Fruit fly (Drosophila melanogaster) whole organism, embryonic: ENCODE data around the gene mEFG1.

Experiments used
- Antp ChIP-seq: fragments of 200-800 bp; sonication (Bioruptor generic); optimal IDR thresholded peaks from 3 replicates; lab custom pipeline; 2016; ENCODE audit warnings: missing biosample characterization, missing genetic modification characterization
- CG1233 ChIP-seq: fragments of 200-800 bp; sonication (Bioruptor generic); optimal IDR thresholded peaks from 4 replicates; lab custom pipeline; 2018; ENCODE audit warnings: missing biosample characterization, mild to moderate bottlenecking, missing genetic modification characterization
- CG12744 ChIP-seq: fragments of 200-800 bp; sonication (Bioruptor generic); optimal IDR thresholded peaks from 2 replicates; lab custom pipeline; 2016; ENCODE audit warnings: missing biosample characterization, missing genetic modification characterization
- CG13287 ChIP-seq: fragments of 200-800 bp; sonication (Bioruptor generic); IDR thresholded peaks from 2 replicates; pipeline ENCODE4 v1.3.6; 2022; ENCODE audit warnings: missing biosample characterization, missing genetic modification characterization; ENCODE audit not compliant: partially characterized antibody
- CG13775 ChIP-seq: fragments of 200-800 bp; sonication (Bioruptor generic); optimal IDR thresholded peaks from 3 replicates; lab custom pipeline; 2017; ENCODE audit warnings: missing biosample characterization, mild to moderate bottlenecking, missing genetic modification characterization
- CG13894 ChIP-seq: fragments of 200-800 bp; sonication (Bioruptor generic); optimal IDR thresholded peaks from 3 replicates; lab custom pipeline; 2018; ENCODE audit warnings: missing biosample characterization, mild to moderate bottlenecking, missing genetic modification characterization, moderate library complexity
- CG1647 ChIP-seq: fragments of 200-800 bp; sonication (Bioruptor generic); optimal IDR thresholded peaks from 3 replicates; lab custom pipeline; 2016; ENCODE audit warnings: missing biosample characterization, missing genetic modification characterization
- CG16863 ChIP-seq: fragments of 200-800 bp; sonication (Bioruptor generic); optimal IDR thresholded peaks from 3 replicates; lab custom pipeline; 2016; ENCODE audit warnings: missing biosample characterization, missing genetic modification characterization
- CG17359 ChIP-seq: fragments of 200-800 bp; sonication (Bioruptor generic); optimal IDR thresholded peaks from 3 replicates; lab custom pipeline; 2018; ENCODE audit warnings: missing biosample characterization, mild to moderate bottlenecking, missing genetic modification characterization, moderate library complexity
- CG17829 ChIP-seq: fragments of 200-800 bp; optimal IDR thresholded peaks from 2 replicates; lab custom pipeline; 2019; ENCODE audit warnings: missing biosample characterization, mild to moderate bottlenecking, missing genetic modification characterization, moderate library complexity
- CG2712 ChIP-seq: fragments of 200-800 bp; optimal IDR thresholded peaks from 3 replicates; lab custom pipeline; 2019; ENCODE audit warnings: missing biosample characterization, mild to moderate bottlenecking, missing genetic modification characterization, moderate library complexity
- CG33213 ChIP-seq: fragments of 200-800 bp; sonication (Bioruptor generic); optimal IDR thresholded peaks from 3 replicates; lab custom pipeline; 2016; ENCODE audit warnings: missing biosample characterization, missing genetic modification characterization
- CG3407 ChIP-seq: fragments of 200-800 bp; sonication (Bioruptor generic); optimal IDR thresholded peaks from 2 replicates; lab custom pipeline; 2018; ENCODE audit warnings: missing biosample characterization, mild to moderate bottlenecking, missing genetic modification characterization
- CG3726 ChIP-seq: fragments of 200-800 bp; sonication (Bioruptor generic); IDR thresholded peaks from 3 replicates; pipeline ENCODE4, ENCODE4 v1.3.6; 2022; ENCODE audit warnings: missing biosample characterization, missing genetic modification characterization
- CG4328 ChIP-seq: fragments of 200-800 bp; sonication (Bioruptor generic); optimal IDR thresholded peaks from 3 replicates; lab custom pipeline; 2017; ENCODE audit warnings: missing biosample characterization, missing genetic modification reagents, missing genetic modification characterization
- CG4404 ChIP-seq: fragments of 200-800 bp; sonication (Bioruptor generic); IDR thresholded peaks from 2 replicates; pipeline ENCODE4 v1.3.6; 2022; ENCODE audit warnings: missing biosample characterization, missing genetic modification characterization
- CG6254 ChIP-seq: fragments of 200-800 bp; sonication (Bioruptor generic); optimal IDR thresholded peaks from 3 replicates; lab custom pipeline; 2017; ENCODE audit warnings: mild to moderate bottlenecking, missing biosample characterization, missing genetic modification reagents, missing genetic modification characterization
- CG7839 ChIP-seq: fragments of 200-800 bp; sonication (Bioruptor generic); optimal IDR thresholded peaks from 3 replicates; lab custom pipeline; 2018; ENCODE audit warnings: missing biosample characterization, mild to moderate bottlenecking, missing genetic modification characterization, moderate library complexity
- CG8478 ChIP-seq: fragments of >200 bp; optimal IDR thresholded peaks from 2 replicates; lab custom pipeline; 2018
- CG9609 ChIP-seq: fragments of 200-800 bp; sonication (Bioruptor generic); optimal IDR thresholded peaks from 3 replicates; lab custom pipeline; 2016; ENCODE audit warnings: missing biosample characterization, missing genetic modification characterization
- D ChIP-seq, 2 experiments: fragments of 200-800 bp in 1 of 2; fragments of >200 bp in 1 of 2; sonication (Bioruptor generic) in 1 of 2; optimal IDR thresholded peaks; 2 replicates in 1 of 2; 3 replicates in 1 of 2; lab custom pipeline; 2017; ENCODE audit warnings: mild to moderate bottlenecking in 1 of 2, missing biosample characterization in 1 of 2, missing genetic modification characterization in 1 of 2, missing genetic modification reagents in 1 of 2
- Ets65A ChIP-seq: fragments of 200-800 bp; sonication (Bioruptor generic); peaks from one replicate; lab custom pipeline; 2016; ENCODE audit warnings: missing biosample characterization, missing genetic modification characterization
- Hr3 ChIP-seq: fragments of 200-800 bp; sonication (Bioruptor generic); optimal IDR thresholded peaks from 3 replicates; lab custom pipeline; 2016; ENCODE audit warnings: missing biosample characterization, missing genetic modification characterization
- Tbp ChIP-seq: fragments of >200 bp; optimal IDR thresholded peaks from 2 replicates; lab custom pipeline; 2018; ENCODE audit warnings: missing biosample characterization, missing genetic modification characterization
- Xbp1 ChIP-seq: fragments of 200-800 bp; sonication (Bioruptor generic); optimal IDR thresholded peaks from 3 replicates; lab custom pipeline; 2016; ENCODE audit warnings: missing biosample characterization, mild to moderate bottlenecking, missing genetic modification characterization
- Xrp1 ChIP-seq: fragments of 200-800 bp; sonication (Bioruptor generic); IDR thresholded peaks from 2 replicates; pipeline ENCODE4 v1.3.6; 2022; ENCODE audit warnings: missing biosample characterization, missing genetic modification characterization
- amos ChIP-seq: fragments of 200-800 bp; sonication (Bioruptor generic); IDR thresholded peaks from 2 replicates; pipeline ENCODE4 v1.3.6; 2022; ENCODE audit warnings: missing biosample characterization, missing genetic modification characterization; ENCODE audit not compliant: partially characterized antibody
- ase ChIP-seq: fragments of 200-800 bp; sonication (Bioruptor generic); IDR thresholded peaks from 3 replicates; pipeline ENCODE4 v1.3.6; 2022; ENCODE audit warnings: missing biosample characterization, missing genetic modification characterization
- ash1 ChIP-seq: fragments of 200-800 bp; sonication (Bioruptor generic); optimal IDR thresholded peaks from 2 replicates; lab custom pipeline; 2018; ENCODE audit warnings: missing biosample characterization, mild to moderate bottlenecking, missing genetic modification characterization
- fd3F ChIP-seq: fragments of 200-800 bp; sonication (Bioruptor generic); optimal IDR thresholded peaks from 2 replicates; lab custom pipeline; 2018; ENCODE audit warnings: missing biosample characterization, mild to moderate bottlenecking, missing genetic modification characterization, moderate library complexity
- fd96Cb ChIP-seq: fragments of 200-800 bp; sonication (Bioruptor generic); optimal IDR thresholded peaks from 2 replicates; lab custom pipeline; 2018; ENCODE audit warnings: missing biosample characterization, mild to moderate bottlenecking, missing genetic modification characterization, moderate library complexity
- gro ChIP-seq: fragments of 200-800 bp; sonication (Bioruptor generic); optimal IDR thresholded peaks from 2 replicates; lab custom pipeline; 2016; ENCODE audit warnings: missing biosample characterization, missing genetic modification characterization
- gsb-n ChIP-seq: fragments of 200-800 bp; sonication (Bioruptor generic); optimal IDR thresholded peaks from 3 replicates; lab custom pipeline; 2018; ENCODE audit warnings: missing biosample characterization, mild to moderate bottlenecking, missing genetic modification characterization
- kni ChIP-seq: fragments of 200-800 bp; sonication (Bioruptor generic); optimal IDR thresholded peaks from 3 replicates; lab custom pipeline; 2017; ENCODE audit warnings: mild to moderate bottlenecking, missing biosample characterization, missing genetic modification reagents, missing genetic modification characterization
- pan ChIP-seq, 4 experiments: fragments of >200 bp in 3 of 4; fragments of 200-800 bp in 1 of 4; sonication (Bioruptor generic) in 1 of 4; optimal IDR thresholded peaks in 3 of 4; IDR thresholded peaks in 1 of 4; 2 replicates each; pipeline versions ENCODE4 v1.3.6 to Lab custom; 2017 to 2022; ENCODE audit warnings: missing biosample characterization in 2 of 4, missing genetic modification characterization in 2 of 4, mixed read lengths in 1 of 4
- phol ChIP-seq: fragments of 200-800 bp; sonication (Bioruptor generic); optimal IDR thresholded peaks from 3 replicates; lab custom pipeline; 2018; ENCODE audit warnings: missing biosample characterization, mild to moderate bottlenecking, missing genetic modification characterization, moderate library complexity
- pros ChIP-seq: fragments of 200-800 bp; sonication (Bioruptor generic); optimal IDR thresholded peaks from 3 replicates; lab custom pipeline; 2019; ENCODE audit warnings: missing biosample characterization, mild to moderate bottlenecking, missing genetic modification characterization, moderate library complexity
- row ChIP-seq: fragments of 200-800 bp; sonication (Bioruptor generic); IDR thresholded peaks from 3 replicates; pipeline ENCODE4 v1.3.6; 2022; ENCODE audit warnings: missing biosample characterization, missing genetic modification characterization
- slbo ChIP-seq: fragments of 200-800 bp; sonication (Bioruptor generic); IDR thresholded peaks from 2 replicates; pipeline ENCODE4 v1.3.6; 2022; ENCODE audit warnings: missing biosample characterization, missing genetic modification characterization
- sna ChIP-seq: fragments of 200-800 bp; sonication (Bioruptor generic); IDR thresholded peaks from 2 replicates; pipeline ENCODE4 v1.3.6; 2022; ENCODE audit warnings: missing biosample characterization, missing genetic modification characterization; ENCODE audit not compliant: partially characterized antibody
- so ChIP-seq: fragments of 200-800 bp; sonication (Bioruptor generic); IDR thresholded peaks from 3 replicates; pipeline ENCODE4 v1.3.6; 2022; ENCODE audit warnings: missing biosample characterization, missing genetic modification characterization
- tin ChIP-seq: fragments of 200-800 bp; sonication (Bioruptor generic); optimal IDR thresholded peaks from 3 replicates; lab custom pipeline; 2016; ENCODE audit warnings: missing biosample characterization, missing genetic modification characterization
- tll ChIP-seq, 2 experiments: fragments of 200-800 bp in 1 of 2; fragments of >200 bp in 1 of 2; sonication (Bioruptor generic) in 1 of 2; optimal IDR thresholded peaks; 2 replicates each; lab custom pipeline; 2017 to 2019; ENCODE audit warnings: missing biosample characterization in 2 of 2, missing genetic modification characterization in 2 of 2, mild to moderate bottlenecking in 1 of 2, moderate library complexity in 1 of 2
- trem ChIP-seq: fragments of 200-800 bp; optimal IDR thresholded peaks from 3 replicates; lab custom pipeline; 2019; ENCODE audit warnings: missing biosample characterization, mild to moderate bottlenecking, missing genetic modification characterization, moderate library complexity
- vnd ChIP-seq: fragments of 200-800 bp; sonication (Bioruptor generic); IDR thresholded peaks from 3 replicates; pipeline ENCODE4 v1.3.6; 2022; ENCODE audit warnings: missing biosample characterization, missing genetic modification characterization; ENCODE audit not compliant: partially characterized antibody
- vvl ChIP-seq: fragments of 200-800 bp; sonication (Bioruptor generic); IDR thresholded peaks from 2 replicates; pipeline ENCODE4 v1.3.6; 2022; ENCODE audit warnings: missing biosample characterization, missing genetic modification characterization
- wek ChIP-seq: fragments of 200-800 bp; sonication (Bioruptor generic); optimal IDR thresholded peaks from 3 replicates; lab custom pipeline; 2018; ENCODE audit warnings: missing biosample characterization, mild to moderate bottlenecking, missing genetic modification characterization, moderate library complexity
- zen ChIP-seq: fragments of 200-800 bp; sonication (Bioruptor generic); optimal IDR thresholded peaks from 3 replicates; lab custom pipeline; 2018; ENCODE audit warnings: missing biosample characterization, mild to moderate bottlenecking, missing genetic modification characterization, moderate library complexity

mEFG1 gene

DNA sequence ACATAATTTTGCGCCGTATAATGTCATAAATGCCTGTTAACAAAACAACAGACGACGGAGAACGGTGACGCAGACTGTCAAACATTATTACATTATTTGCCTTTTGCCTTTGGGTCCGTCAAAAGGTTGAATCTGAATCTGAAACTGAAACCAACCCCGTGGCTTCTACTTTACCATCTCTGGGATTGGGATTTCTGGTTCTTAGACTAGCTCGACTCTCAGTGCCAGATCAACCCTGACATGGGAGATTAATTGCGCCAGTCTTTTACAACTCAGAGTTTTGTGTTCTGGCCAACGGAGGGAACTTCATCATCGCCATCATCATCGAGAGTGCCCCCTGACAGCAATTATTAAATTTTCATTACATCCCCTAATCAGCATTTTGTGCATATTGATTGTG lies 49.6 kb upstream of the mEFG1 start:
- TF ChIP-seq CG12744 (GFP tag; lab: Kevin White, UChicago), result no peak
- peak; percentile 66 for TF ChIP-seq CG13894 (tag; lab: Kevin White, UChicago)
- TF ChIP-seq kni (GFP tag; lab: Kevin White, UChicago), result peak; percentile 43
- no peak for TF ChIP-seq CG4328 (GFP tag; lab: Kevin White, UChicago)
- TF ChIP-seq CG9609 (GFP tag; lab: Kevin White, UChicago), result no peak
- TF ChIP-seq vnd, result no peak
- TF ChIP-seq pros (GFP tag; lab: Kevin White, UChicago), result peak; percentile 95
- TF ChIP-seq Antp, result no peak
- no peak for TF ChIP-seq fd3F (GFP tag; lab: Kevin White, UChicago)
- TF ChIP-seq CG2712 (tag; lab: Kevin White, UChicago), result no peak
- peak in 1 of 2 experiments; percentile 15 for TF ChIP-seq tll (GFP tag; optimal IDR thresholded peaks at IDR 0.05; lab: Kevin White, UChicago)

DNA sequence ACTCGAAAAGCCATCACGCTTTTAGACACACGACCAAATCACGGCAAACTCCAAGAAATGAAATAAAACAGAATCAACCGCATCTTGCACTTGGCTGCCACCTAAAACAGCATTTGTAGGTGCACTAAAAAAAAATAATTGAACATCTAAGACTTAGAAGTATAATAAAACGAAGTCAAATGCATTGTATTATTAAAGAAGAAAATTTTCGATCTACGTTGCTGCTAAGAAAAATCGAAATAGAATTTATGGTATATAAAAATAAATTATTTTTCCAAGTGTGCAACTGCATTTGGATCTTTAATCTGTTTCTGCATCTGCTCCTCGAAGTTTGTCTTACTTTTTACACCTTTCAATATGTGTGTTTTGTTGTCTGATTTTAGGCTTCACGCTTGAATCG lies 47.4 kb upstream of the mEFG1 start:
- TF ChIP-seq Hr3 (GFP tag; lab: Kevin White, UChicago) (peak; percentile 43), wek (GFP tag; lab: Kevin White, UChicago) (no peak), CG8478 (lab: Kevin White, UChicago) (no peak), CG13775 (GFP tag; lab: Kevin White, UChicago) (peak; percentile 27), fd96Cb (peak; percentile 68), amos (GFP tag; lab: Robert Waterston, UW) (no peak), gsb-n (peak; percentile 84), CG3407 (peak; percentile 24), CG17829 (tag; lab: Kevin White, UChicago) (peak; percentile 69), CG33213 (GFP tag; lab: Kevin White, UChicago) (peak; percentile 0), ase (GFP tag; lab: Robert Waterston, UW) (no peak), CG1647 (GFP tag; lab: Kevin White, UChicago) (no peak), CG1233 (no peak), zen (peak; percentile 69), Xbp1 (peak; percentile 57), CG2712 (tag; lab: Kevin White, UChicago) (peak; percentile 84), phol (tag; lab: Kevin White, UChicago) (peak; percentile 78), D (optimal IDR thresholded peaks at IDR 0.05; lab: Kevin White, UChicago) (no peak), D (GFP tag; optimal IDR thresholded peaks at IDR 0.05; lab: Kevin White, UChicago) (peak; percentile 52), CG13287 (GFP tag; lab: Robert Waterston, UW) (no peak), sna (GFP tag; lab: Robert Waterston, UW) (no peak), tin (GFP tag; lab: Kevin White, UChicago) (peak; percentile 49), CG4404 (GFP tag; lab: Robert Waterston, UW) (peak; percentile 38; the same call in 1 of the 2 replicates), CG7839 (tag; lab: Kevin White, UChicago) (peak; percentile 68), CG16863 (peak; percentile 17), Xrp1 (peak; percentile 83), Tbp (GFP tag; lab: Kevin White, UChicago) (no peak), vvl (peak; percentile 78), slbo (no peak), so (no peak), row (GFP tag; lab: Robert Waterston, UW) (peak; percentile 49; the same call in 2 of the 3 replicates), trem (tag; lab: Kevin White, UChicago) (peak; percentile 70), ash1 (no peak), CG6254 (peak; percentile 45), pan (optimal IDR thresholded peaks at IDR 0.05; lab: Kevin White, UChicago) (no peak), pan (GFP tag; optimal IDR thresholded peaks at IDR 0.05 in 1 of 2, IDR thresholded peaks at IDR 0.05 in 1 of 2) (peak in 1 of 2 experiments; percentile 7), Ets65A (GFP tag; lab: Kevin White, UChicago) (no peak), gro (GFP tag; lab: Kevin White, UChicago) (no peak), CG17359 (peak; percentile 55), CG3726 (GFP tag; lab: Robert Waterston, UW) (0 out of 3 replicates have a peak, but pooled peaks have one; percentile 38)
